Worm (Caenorhabditis elegans) whole organism, young adult: ENCODE data around the gene fat-1.

ENCODE experiments used
- C06A6.2 ChIP-seq: fragments of 200-800 bp; sonication (Bioruptor generic); conservative IDR thresholded peaks from 2 replicates; pipeline ENCODE4 v1.3.6; 2022; ENCODE audit warnings: missing genetic modification characterization, missing compliant biosample characterization
- F23B12.7 ChIP-seq: sonication (generic microtip); optimal IDR thresholded peaks from 2 replicates; lab custom pipeline; 2017; ENCODE audit warnings: missing genetic modification characterization, mild to moderate bottlenecking, missing compliant biosample characterization, antibody characterized with exemption, moderate library complexity; ENCODE audit not compliant: insufficient read depth
- F49E8.2 ChIP-seq: sonication (generic microtip); optimal IDR thresholded peaks from 3 replicates; lab custom pipeline; 2017; ENCODE audit warnings: missing genetic modification characterization, mild to moderate bottlenecking, missing compliant biosample characterization, antibody characterized with exemption, moderate library complexity; ENCODE audit not compliant: insufficient read depth
- F52B5.7 ChIP-seq: sonication (generic microtip); optimal IDR thresholded peaks from 2 replicates; lab custom pipeline; 2016; ENCODE audit warnings: mild to moderate bottlenecking, missing genetic modification characterization, missing compliant biosample characterization
- K11D2.4 ChIP-seq: fragments of 200-800 bp; sonication (Bioruptor generic); IDR thresholded peaks from 2 replicates; pipeline ENCODE4 v1.3.6; 2022; ENCODE audit warnings: missing genetic modification reagents, missing genetic modification characterization, missing compliant biosample characterization
- Y53F4B.3 ChIP-seq: fragments of 200-800 bp; sonication (Bioruptor generic); IDR thresholded peaks from 2 replicates; pipeline ENCODE4 v1.3.6; 2022; ENCODE audit warnings: missing genetic modification reagents, missing genetic modification characterization, missing compliant biosample characterization
- Y53G8AR.9 ChIP-seq: fragments of 200-800 bp; sonication (Bioruptor generic); conservative IDR thresholded peaks from 2 replicates; pipeline ENCODE4 v1.3.6; 2022; ENCODE audit warnings: missing genetic modification reagents, missing genetic modification characterization, missing compliant biosample characterization
- Y56A3A.18 ChIP-seq: fragments of 200-800 bp; sonication (Bioruptor generic); IDR thresholded peaks from 2 replicates; pipeline ENCODE4 v1.3.6; 2022; ENCODE audit warnings: missing genetic modification reagents, missing genetic modification characterization, missing compliant biosample characterization
- Y67H2A.10 ChIP-seq: fragments of 200-800 bp; sonication (Bioruptor generic); conservative IDR thresholded peaks from 2 replicates; pipeline ENCODE4 v1.3.6; 2022; ENCODE audit warnings: missing genetic modification reagents, missing genetic modification characterization, missing compliant biosample characterization
- Y95B8A.8 ChIP-seq: fragments of 200-800 bp; sonication (Bioruptor generic); IDR thresholded peaks from 2 replicates; pipeline ENCODE4 v1.3.6; 2022; ENCODE audit warnings: missing genetic modification reagents, missing genetic modification characterization, missing compliant biosample characterization
- akir-1 ChIP-seq: fragments of 200-800 bp; sonication (Bioruptor generic); optimal IDR thresholded peaks from 2 replicates; lab custom pipeline; 2018; ENCODE audit warnings: mild to moderate bottlenecking, missing genetic modification characterization, moderate library complexity, missing compliant biosample characterization
- ama-1 ChIP-seq, 3 experiments: fragments of 150-350 bp in 1 of 3; sonication (generic microtip) in 2 of 3; optimal IDR thresholded peaks; 2 replicates each; lab custom pipeline; 2014 to 2018; ENCODE audit warnings: missing biosample characterization in 2 of 3, missing genetic modification characterization in 2 of 3, missing genetic modification reagents in 2 of 3
- attf-5 ChIP-seq: fragments of 200-800 bp; sonication (Bioruptor generic); optimal IDR thresholded peaks from 2 replicates; lab custom pipeline; 2018; ENCODE audit warnings: mild to moderate bottlenecking, missing genetic modification characterization, missing compliant biosample characterization
- bed-1 ChIP-seq: fragments of 200-800 bp; sonication (Bioruptor generic); IDR thresholded peaks from 2 replicates; pipeline ENCODE4 v1.3.6; 2022; ENCODE audit warnings: missing genetic modification reagents, missing genetic modification characterization, missing compliant biosample characterization
- bed-2 ChIP-seq: fragments of 200-800 bp; sonication (Bioruptor generic); IDR thresholded peaks from 2 replicates; pipeline ENCODE4 v1.3.6; 2022; ENCODE audit warnings: missing genetic modification reagents, missing genetic modification characterization, missing compliant biosample characterization
- cebp-2 ChIP-seq: fragments of 200-800 bp; sonication (Bioruptor generic); IDR thresholded peaks from 2 replicates; pipeline ENCODE4 v1.3.6; 2022; ENCODE audit warnings: missing genetic modification characterization, missing compliant biosample characterization
- ceh-100 ChIP-seq: fragments of 200-800 bp; sonication (Bioruptor generic); IDR thresholded peaks from 2 replicates; pipeline ENCODE4 v1.3.6; 2022; ENCODE audit warnings: missing genetic modification reagents, missing genetic modification characterization, missing compliant biosample characterization
- ceh-91 ChIP-seq: fragments of 200-800 bp; sonication (Bioruptor generic); IDR thresholded peaks from 2 replicates; pipeline ENCODE4 v1.3.6; 2022; ENCODE audit warnings: missing genetic modification reagents, missing genetic modification characterization, missing compliant biosample characterization
- dox-1 ChIP-seq: fragments of 200-800 bp; sonication (Bioruptor generic); IDR thresholded peaks from 2 replicates; pipeline ENCODE4 v1.3.6; 2022; ENCODE audit warnings: missing genetic modification reagents, missing genetic modification characterization, missing compliant biosample characterization
- efl-1 ChIP-seq: fragments of 150-350 bp; optimal IDR thresholded peaks from 2 replicates; lab custom pipeline; 2014; ENCODE audit warnings: missing biosample characterization, missing genetic modification reagents, missing genetic modification characterization
- egl-18 ChIP-seq: fragments of 200-800 bp; sonication (Bioruptor generic); IDR thresholded peaks from 2 replicates; pipeline ENCODE4 v1.3.6; 2022; ENCODE audit warnings: missing genetic modification reagents, missing genetic modification characterization, missing compliant biosample characterization
- fkh-3 ChIP-seq: sonication (generic microtip); optimal IDR thresholded peaks from 2 replicates; lab custom pipeline; 2016; ENCODE audit warnings: mild to moderate bottlenecking, missing genetic modification characterization, missing compliant biosample characterization
- him-1 ChIP-seq: sonication (generic microtip); optimal IDR thresholded peaks from 2 replicates; lab custom pipeline; 2016; ENCODE audit warnings: missing genotype, missing genetic modification reagents, missing genetic modification characterization, missing compliant biosample characterization
- hlh-12 ChIP-seq: sonication (generic microtip); optimal IDR thresholded peaks from 2 replicates; lab custom pipeline; 2016; ENCODE audit warnings: missing genetic modification characterization, missing compliant biosample characterization
- hlh-26 ChIP-seq: fragments of 200-800 bp; sonication (Bioruptor generic); conservative IDR thresholded peaks from 2 replicates; pipeline ENCODE4 v1.3.6; 2022; ENCODE audit warnings: missing genetic modification reagents, missing genetic modification characterization, missing compliant biosample characterization
- hmg-1.2 ChIP-seq: fragments of 200-800 bp; sonication (Bioruptor generic); IDR thresholded peaks from 2 replicates; pipeline ENCODE4 v1.3.6; 2022; ENCODE audit warnings: missing genetic modification reagents, missing genetic modification characterization, missing compliant biosample characterization
- hmg-20 ChIP-seq: fragments of 200-800 bp; sonication (Bioruptor generic); IDR thresholded peaks from 2 replicates; pipeline ENCODE4 v1.3.6; 2022; ENCODE audit warnings: missing genetic modification reagents, missing genetic modification characterization, missing compliant biosample characterization
- lag-1 ChIP-seq: fragments of 200-800 bp; sonication (Bioruptor generic); IDR thresholded peaks from 2 replicates; pipeline ENCODE4 v1.3.6; 2022; ENCODE audit warnings: missing genetic modification reagents, missing genetic modification characterization, missing compliant biosample characterization
- lin-26 ChIP-seq: fragments of 200-800 bp; sonication (Bioruptor generic); IDR thresholded peaks from 2 replicates; pipeline ENCODE4 v1.3.6; 2022; ENCODE audit warnings: missing genetic modification reagents, missing genetic modification characterization, missing compliant biosample characterization
- lin-54 ChIP-seq: fragments of 200-800 bp; sonication (Bioruptor generic); optimal IDR thresholded peaks from 2 replicates; lab custom pipeline; 2018; ENCODE audit warnings: mild to moderate bottlenecking, missing genetic modification characterization, missing compliant biosample characterization
- lir-1 ChIP-seq: fragments of 200-800 bp; sonication (Bioruptor generic); conservative IDR thresholded peaks from 2 replicates; pipeline ENCODE4 v1.3.6; 2022; ENCODE audit warnings: missing genetic modification reagents, missing genetic modification characterization, missing compliant biosample characterization
- madf-10 ChIP-seq: sonication (generic microtip); optimal IDR thresholded peaks from 2 replicates; lab custom pipeline; 2016; ENCODE audit warnings: mild to moderate bottlenecking, missing genetic modification characterization, missing compliant biosample characterization
- madf-8 ChIP-seq: fragments of 200-800 bp; sonication (Bioruptor generic); conservative IDR thresholded peaks from 2 replicates; pipeline ENCODE4 v1.3.6; 2022; ENCODE audit warnings: missing genetic modification reagents, missing genetic modification characterization, missing compliant biosample characterization
- nhr-120 ChIP-seq: fragments of 200-800 bp; sonication (Bioruptor generic); IDR thresholded peaks from 2 replicates; pipeline ENCODE4 v1.3.6; 2022; ENCODE audit warnings: missing genetic modification characterization, missing compliant biosample characterization
- nhr-80 ChIP-seq: sonication (generic microtip); optimal IDR thresholded peaks from 2 replicates; lab custom pipeline; 2016; ENCODE audit warnings: missing genetic modification characterization, missing compliant biosample characterization
- nhr-90 ChIP-seq: sonication (generic microtip); optimal IDR thresholded peaks from 2 replicates; lab custom pipeline; 2016; ENCODE audit warnings: missing genotype, mild to moderate bottlenecking, missing genetic modification characterization, missing compliant biosample characterization
- pbrm-1 ChIP-seq: fragments of 200-800 bp; sonication (Bioruptor generic); IDR thresholded peaks from 2 replicates; pipeline ENCODE4 v1.3.6; 2022; ENCODE audit warnings: missing genetic modification reagents, missing genetic modification characterization, missing compliant biosample characterization
- pha-4 ChIP-seq: fragments of 150-350 bp; sonication (generic microtip); optimal IDR thresholded peaks from 2 replicates; lab custom pipeline; 2014; ENCODE audit warnings: missing biosample characterization, missing genetic modification reagents, missing genetic modification characterization
- rcor-1 ChIP-seq: fragments of 200-800 bp; sonication (Bioruptor generic); IDR thresholded peaks from 2 replicates; pipeline ENCODE4 v1.3.6; 2022; ENCODE audit warnings: missing genetic modification reagents, missing genetic modification characterization, missing compliant biosample characterization
- repo-1 ChIP-seq: sonication (generic microtip); optimal IDR thresholded peaks from 2 replicates; lab custom pipeline; 2017; ENCODE audit warnings: mild to moderate bottlenecking, missing genetic modification characterization, missing compliant biosample characterization
- snpc-1.3 ChIP-seq: sonication (generic microtip); optimal IDR thresholded peaks from 2 replicates; lab custom pipeline; 2017; ENCODE audit warnings: missing genetic modification characterization, mild to moderate bottlenecking, missing compliant biosample characterization, antibody characterized with exemption, moderate library complexity, missing genotype, missing genetic modification reagents; ENCODE audit not compliant: insufficient read depth
- snpc-4 ChIP-seq, 5 experiments: fragments of 150-350 bp in 1 of 5; sonication (generic microtip) in 4 of 5; optimal IDR thresholded peaks; 2 replicates each; lab custom pipeline; 2014 to 2018; ENCODE audit warnings: missing genetic modification characterization in 5 of 5, missing biosample characterization in 3 of 5, antibody characterized with exemption in 2 of 5, mild to moderate bottlenecking in 2 of 5, missing compliant biosample characterization in 2 of 5, missing genotype in 2 of 5, moderate library complexity in 2 of 5, missing genetic modification reagents in 1 of 5
- tlf-1 ChIP-seq: fragments of 200-800 bp; sonication (Bioruptor generic); optimal IDR thresholded peaks from 2 replicates; lab custom pipeline; 2018; ENCODE audit warnings: mild to moderate bottlenecking, missing genetic modification characterization, missing compliant biosample characterization
- unc-130 ChIP-seq: sonication (generic microtip); optimal IDR thresholded peaks from 2 replicates; lab custom pipeline; 2016; ENCODE audit warnings: missing genetic modification reagents, missing genetic modification characterization, missing compliant biosample characterization
- ztf-18 ChIP-seq: sonication (generic microtip); optimal IDR thresholded peaks from 2 replicates; lab custom pipeline; 2016; ENCODE audit warnings: missing genotype, mild to moderate bottlenecking, missing genetic modification characterization, missing compliant biosample characterization
- ztf-22 ChIP-seq: fragments of 200-800 bp; sonication (Bioruptor generic); optimal IDR thresholded peaks from 2 replicates; lab custom pipeline; 2018; ENCODE audit warnings: mild to moderate bottlenecking, missing genetic modification characterization, moderate library complexity, missing compliant biosample characterization
- ztf-25 ChIP-seq: fragments of 200-800 bp; sonication (Bioruptor generic); IDR thresholded peaks from 2 replicates; pipeline ENCODE4 v1.3.6; 2022; ENCODE audit warnings: missing genetic modification reagents, missing genetic modification characterization, missing compliant biosample characterization

fat-1 gene

ce11 chrIV:13311331-13312034 is 4.0 kb upstream of the fat-1 start:
- TF ChIP-seq Y67H2A.10 (GFP tag; lab: Robert Waterston, UW) (no peak), him-1 (tag; lab: Kevin White, UChicago) (no peak), Y95B8A.8 (no peak), F23B12.7 (tag; lab: Kevin White, UChicago) (no peak), hlh-12 (tag; lab: Kevin White, UChicago) (no peak), hlh-26 (GFP tag; lab: Robert Waterston, UW) (no peak), lir-1 (GFP tag; lab: Robert Waterston, UW) (no peak), ceh-100 (GFP tag; lab: Robert Waterston, UW) (no peak), ama-1 (optimal IDR thresholded peaks at IDR 0.05; lab: Kevin White, UChicago) (no peak), ama-1 (GFP tag; optimal IDR thresholded peaks at IDR 0.05; lab: Kevin White, UChicago) (no peak), bed-1 (no peak), bed-2 (no peak), fkh-3 (tag; lab: Kevin White, UChicago) (no peak), pbrm-1 (GFP tag; lab: Robert Waterston, UW) (no peak), unc-130 (GFP tag; lab: Kevin White, UChicago) (no peak), repo-1 (tag; lab: Kevin White, UChicago) (no peak), F49E8.2 (tag; lab: Kevin White, UChicago) (peak; percentile 55), lin-26 (GFP tag; lab: Robert Waterston, UW) (no peak), rcor-1 (GFP tag; lab: Robert Waterston, UW) (peak; percentile 20; the same call in 1 of the 2 replicates), lag-1 (no peak), pha-4 (tag; lab: Kevin White, UChicago) (no peak), K11D2.4 (GFP tag; lab: Robert Waterston, UW) (no peak), lin-54 (peak; percentile 4), hmg-1.2 (peak; percentile 26; the same call in 1 of the 2 replicates), ztf-25 (GFP tag; lab: Robert Waterston, UW) (no peak), Y53F4B.3 (GFP tag; lab: Robert Waterston, UW) (no peak), Y56A3A.18 (no peak), C06A6.2 (GFP tag; lab: Robert Waterston, UW) (no peak), nhr-80 (tag; lab: Kevin White, UChicago) (peak; percentile 5), Y53G8AR.9 (GFP tag; lab: Robert Waterston, UW) (peak; percentile 54; the same call in 1 of the 2 replicates), snpc-4 (GFP tag; optimal IDR thresholded peaks at IDR 0.05; lab: Kevin White, UChicago) (no peak), snpc-4 (tag; optimal IDR thresholded peaks at IDR 0.05; lab: Kevin White, UChicago) (peak in 2 of 4 experiments; percentile 64), snpc-1.3 (tag; lab: Kevin White, UChicago) (peak; percentile 16), F52B5.7 (tag; lab: Kevin White, UChicago) (no peak), madf-8 (peak; percentile 100), dox-1 (GFP tag; lab: Robert Waterston, UW) (no peak), ztf-22 (GFP tag; lab: Kevin White, UChicago) (no peak), ztf-18 (tag; lab: Kevin White, UChicago) (no peak), attf-5 (GFP tag; lab: Kevin White, UChicago) (no peak), cebp-2 (GFP tag; lab: Robert Waterston, UW) (no peak), nhr-90 (tag; lab: Kevin White, UChicago) (no peak), tlf-1 (GFP tag; lab: Kevin White, UChicago) (no peak), madf-10 (tag; lab: Kevin White, UChicago) (no peak), hmg-20 (GFP tag; lab: Robert Waterston, UW) (no peak), egl-18 (GFP tag; lab: Robert Waterston, UW) (no peak), nhr-120 (GFP tag; lab: Robert Waterston, UW) (no peak), ceh-91 (peak; percentile 75), efl-1 (GFP tag; lab: Kevin White, UChicago) (peak; percentile 37), akir-1 (GFP tag; lab: Kevin White, UChicago) (no peak)
